Fruit fly (Drosophila melanogaster) whole organism, embryonic: ENCODE measurements around the gene Ada1-1.

ENCODE experiments used
- Ada2b ChIP-seq: fragments of 200-800 bp; sonication (Bioruptor generic); IDR thresholded peaks from 2 replicates; pipeline ENCODE4 v1.3.6; 2022; ENCODE audit warnings: missing biosample characterization, missing genetic modification characterization
- Aef1 ChIP-seq: fragments of 200-800 bp; sonication (Bioruptor generic); IDR thresholded peaks from 3 replicates; pipeline ENCODE4 v1.3.6; 2022; ENCODE audit warnings: missing biosample characterization, missing genetic modification characterization
- Awh ChIP-seq: fragments of 200-800 bp; sonication (Bioruptor generic); IDR thresholded peaks from 2 replicates; pipeline ENCODE4, ENCODE4 v1.3.6; 2022; ENCODE audit warnings: missing biosample characterization, missing genetic modification characterization
- CG11560 ChIP-seq: fragments of 200-800 bp; sonication (Bioruptor generic); IDR thresholded peaks from 3 replicates; pipeline ENCODE4 v1.3.6; 2022; ENCODE audit warnings: missing biosample characterization, missing genetic modification characterization
- CG11695 ChIP-seq: fragments of 200-800 bp; sonication (Bioruptor generic); IDR thresholded peaks from 3 replicates; pipeline ENCODE4 v1.3.6; 2022; ENCODE audit warnings: missing biosample characterization, missing genetic modification characterization
- CG11723 ChIP-seq: fragments of 200-800 bp; sonication (Bioruptor generic); optimal IDR thresholded peaks from 2 replicates; lab custom pipeline; 2017; ENCODE audit warnings: missing biosample characterization, mild to moderate bottlenecking, missing genetic modification characterization
- CG1603 ChIP-seq: fragments of 200-800 bp; sonication (Bioruptor generic); optimal IDR thresholded peaks from 2 replicates; lab custom pipeline; 2019; ENCODE audit warnings: missing biosample characterization, mild to moderate bottlenecking, missing genetic modification characterization, moderate library complexity
- CG16813 ChIP-seq: fragments of 200-800 bp; sonication (Bioruptor generic); IDR thresholded peaks from 3 replicates; pipeline ENCODE4 v1.3.6; 2022; ENCODE audit warnings: missing biosample characterization, missing genetic modification characterization; ENCODE audit not compliant: partially characterized antibody
- CG17186 ChIP-seq: fragments of 200-800 bp; sonication (Bioruptor generic); optimal IDR thresholded peaks from 3 replicates; lab custom pipeline; 2017; ENCODE audit warnings: missing biosample characterization, missing genetic modification reagents, missing genetic modification characterization
- CG17359 ChIP-seq: fragments of 200-800 bp; sonication (Bioruptor generic); optimal IDR thresholded peaks from 3 replicates; lab custom pipeline; 2018; ENCODE audit warnings: missing biosample characterization, mild to moderate bottlenecking, missing genetic modification characterization, moderate library complexity
- CG17802 ChIP-seq: fragments of 200-800 bp; sonication (Bioruptor generic); optimal IDR thresholded peaks from 2 replicates; lab custom pipeline; 2018; ENCODE audit warnings: missing biosample characterization, mild to moderate bottlenecking, missing genetic modification characterization, moderate library complexity
- CG3065 ChIP-seq: fragments of 200-800 bp; sonication (Bioruptor generic); optimal IDR thresholded peaks from 2 replicates; lab custom pipeline; 2016; ENCODE audit warnings: missing biosample characterization, missing genetic modification characterization
- CG4282 ChIP-seq: fragments of 200-800 bp; sonication (Bioruptor generic); optimal IDR thresholded peaks from 2 replicates; lab custom pipeline; 2016; ENCODE audit warnings: missing biosample characterization, missing genetic modification characterization
- CG43689 ChIP-seq: fragments of 200-800 bp; sonication (Bioruptor generic); IDR thresholded peaks from 2 replicates; pipeline ENCODE4 v1.3.6; 2022; ENCODE audit warnings: missing biosample characterization, missing genetic modification characterization
- CG4707 ChIP-seq: fragments of 200-800 bp; sonication (Bioruptor generic); optimal IDR thresholded peaks from 2 replicates; lab custom pipeline; 2018; ENCODE audit warnings: missing biosample characterization, mild to moderate bottlenecking, missing genetic modification characterization, moderate library complexity
- CG4730 ChIP-seq: fragments of 200-800 bp; sonication (Bioruptor generic); IDR thresholded peaks from 2 replicates; pipeline ENCODE4 v1.3.6; 2022; ENCODE audit warnings: missing biosample characterization, missing genetic modification characterization
- CG4820 ChIP-seq: fragments of 200-800 bp; sonication (Bioruptor generic); optimal IDR thresholded peaks from 3 replicates; lab custom pipeline; 2016; ENCODE audit warnings: missing biosample characterization, missing genetic modification characterization
- CG6765 ChIP-seq: fragments of 200-800 bp; sonication (Bioruptor generic); optimal IDR thresholded peaks from 3 replicates; lab custom pipeline; 2017; ENCODE audit warnings: missing biosample characterization, mild to moderate bottlenecking, missing genetic modification characterization
- CG8388 ChIP-seq: fragments of 200-800 bp; sonication (Bioruptor generic); optimal IDR thresholded peaks from 2 replicates; lab custom pipeline; 2019; ENCODE audit warnings: missing biosample characterization, mild to moderate bottlenecking, missing genetic modification characterization, moderate library complexity
- CG8478 ChIP-seq: fragments of >200 bp; optimal IDR thresholded peaks from 2 replicates; lab custom pipeline; 2018
- CTCF ChIP-seq: fragments of 200-800 bp; sonication (Bioruptor generic); optimal IDR thresholded peaks from 2 replicates; lab custom pipeline; 2017; ENCODE audit warnings: missing biosample characterization, mild to moderate bottlenecking, missing genetic modification characterization, moderate library complexity
- Doc2 ChIP-seq: fragments of 200-800 bp; sonication (Bioruptor generic); IDR thresholded peaks from 2 replicates; pipeline ENCODE4 v1.3.6; 2022; ENCODE audit warnings: missing biosample characterization, missing genetic modification characterization
- E2f2 ChIP-seq: fragments of 200-800 bp; sonication (Bioruptor generic); IDR thresholded peaks from 2 replicates; pipeline ENCODE4 v1.3.6; 2022; ENCODE audit warnings: missing biosample characterization, missing genetic modification characterization
- Ets97D ChIP-seq: fragments of 200-800 bp; sonication (Bioruptor generic); optimal IDR thresholded peaks from 3 replicates; lab custom pipeline; 2016; ENCODE audit warnings: missing biosample characterization, missing genetic modification characterization
- HmgD ChIP-seq: fragments of 200-800 bp; sonication (Bioruptor generic); optimal IDR thresholded peaks from 3 replicates; lab custom pipeline; 2016; ENCODE audit warnings: missing biosample characterization, missing genetic modification characterization
- NFAT ChIP-seq: fragments of 200-800 bp; sonication (Bioruptor generic); IDR thresholded peaks from 2 replicates; pipeline ENCODE4 v1.3.6; 2022; ENCODE audit warnings: missing biosample characterization, missing genetic modification characterization
- NfI ChIP-seq: fragments of 200-800 bp; sonication (Bioruptor generic); optimal IDR thresholded peaks from 3 replicates; lab custom pipeline; 2018; ENCODE audit warnings: missing biosample characterization, mild to moderate bottlenecking, missing genetic modification characterization, moderate library complexity
- Rx ChIP-seq: fragments of 200-800 bp; sonication (Bioruptor generic); IDR thresholded peaks from 2 replicates; pipeline ENCODE4 v1.3.6; 2022; ENCODE audit warnings: missing biosample characterization, missing genetic modification characterization
- Sox102F ChIP-seq: fragments of 200-800 bp; sonication (Bioruptor generic); optimal IDR thresholded peaks from 2 replicates; lab custom pipeline; 2018; ENCODE audit warnings: missing biosample characterization, mild to moderate bottlenecking, missing genetic modification characterization, moderate library complexity
- YL-1 ChIP-seq: fragments of 200-800 bp; sonication (Bioruptor generic); optimal IDR thresholded peaks from 3 replicates; lab custom pipeline; 2017; ENCODE audit warnings: missing biosample characterization, mild to moderate bottlenecking, missing genetic modification characterization
- br ChIP-seq: fragments of >200 bp; optimal IDR thresholded peaks from 2 replicates; lab custom pipeline; 2017
- dpn ChIP-seq, 2 experiments: fragments of 200-800 bp; sonication (Bioruptor generic); optimal IDR thresholded peaks; 3 replicates each; lab custom pipeline; 2016; ENCODE audit warnings: missing biosample characterization in 2 of 2, missing genetic modification characterization in 2 of 2
- emc ChIP-seq: fragments of 200-800 bp; sonication (Bioruptor generic); optimal IDR thresholded peaks from 2 replicates; lab custom pipeline; 2016; ENCODE audit warnings: missing biosample characterization, missing genetic modification characterization
- fd102C ChIP-seq: fragments of 200-800 bp; sonication (Bioruptor generic); optimal IDR thresholded peaks from 2 replicates; lab custom pipeline; 2018; ENCODE audit warnings: missing biosample characterization, mild to moderate bottlenecking, missing genetic modification characterization, moderate library complexity
- fu2 ChIP-seq: fragments of 200-800 bp; sonication (Bioruptor generic); optimal IDR thresholded peaks from 2 replicates; lab custom pipeline; 2016; ENCODE audit warnings: missing biosample characterization, missing genetic modification characterization
- gsb-n ChIP-seq: fragments of 200-800 bp; sonication (Bioruptor generic); optimal IDR thresholded peaks from 3 replicates; lab custom pipeline; 2018; ENCODE audit warnings: missing biosample characterization, mild to moderate bottlenecking, missing genetic modification characterization
- gt ChIP-seq: fragments of 200-800 bp; sonication (Bioruptor generic); IDR thresholded peaks from 2 replicates; pipeline ENCODE4 v1.3.6; 2022; ENCODE audit warnings: missing biosample characterization, missing genetic modification characterization
- insv ChIP-seq, 2 experiments: fragments of 200-800 bp; sonication (Bioruptor generic); optimal IDR thresholded peaks; 3 replicates each; lab custom pipeline; 2016 to 2018; ENCODE audit warnings: missing biosample characterization in 2 of 2, missing genetic modification characterization in 2 of 2
- kah ChIP-seq: fragments of 200-800 bp; sonication (Bioruptor generic); optimal IDR thresholded peaks from 2 replicates; lab custom pipeline; 2018; ENCODE audit warnings: missing biosample characterization, mild to moderate bottlenecking, missing genetic modification characterization
- kni ChIP-seq: fragments of 200-800 bp; sonication (Bioruptor generic); optimal IDR thresholded peaks from 3 replicates; lab custom pipeline; 2017; ENCODE audit warnings: mild to moderate bottlenecking, missing biosample characterization, missing genetic modification reagents, missing genetic modification characterization
- lola ChIP-seq, 3 experiments: fragments of >200 bp in 2 of 3; fragments of 200-800 bp in 1 of 3; sonication (Bioruptor generic) in 1 of 3; optimal IDR thresholded peaks; 2 replicates each; lab custom pipeline; 2017 to 2019; ENCODE audit warnings: missing biosample characterization in 3 of 3, missing genetic modification characterization in 3 of 3, mild to moderate bottlenecking in 1 of 3, moderate library complexity in 1 of 3
- otp ChIP-seq: fragments of 200-800 bp; sonication (Bioruptor generic); IDR thresholded peaks from 3 replicates; pipeline ENCODE4, ENCODE4 v1.3.6; 2022; ENCODE audit warnings: missing biosample characterization, missing genetic modification characterization
- pan ChIP-seq, 4 experiments: fragments of >200 bp in 3 of 4; fragments of 200-800 bp in 1 of 4; sonication (Bioruptor generic) in 1 of 4; optimal IDR thresholded peaks in 3 of 4; IDR thresholded peaks in 1 of 4; 2 replicates each; pipeline versions ENCODE4 v1.3.6 to Lab custom; 2017 to 2022; ENCODE audit warnings: missing biosample characterization in 2 of 4, missing genetic modification characterization in 2 of 4, mixed read lengths in 1 of 4
- tna ChIP-seq: fragments of 200-800 bp; sonication (Bioruptor generic); IDR thresholded peaks from 2 replicates; pipeline ENCODE4 v1.3.6; 2022; ENCODE audit warnings: missing biosample characterization, missing genetic modification characterization; ENCODE audit not compliant: partially characterized antibody
- trh ChIP-seq: fragments of 200-800 bp; sonication (Bioruptor generic); optimal IDR thresholded peaks from 2 replicates; lab custom pipeline; 2016; ENCODE audit warnings: missing biosample characterization, missing genetic modification characterization
- tx ChIP-seq: fragments of 200-800 bp; sonication (Bioruptor generic); optimal IDR thresholded peaks from 2 replicates; lab custom pipeline; 2016; ENCODE audit warnings: missing biosample characterization, missing genetic modification characterization
- vfl ChIP-seq: fragments of 200-800 bp; sonication (Bioruptor generic); optimal IDR thresholded peaks from 2 replicates; lab custom pipeline; 2016; ENCODE audit warnings: missing biosample characterization, missing genetic modification characterization
- wdn ChIP-seq: fragments of 200-800 bp; sonication (Bioruptor generic); IDR thresholded peaks from 2 replicates; pipeline ENCODE4 v1.3.6; 2022; ENCODE audit warnings: missing biosample characterization, missing genetic modification characterization
- wek ChIP-seq: fragments of 200-800 bp; sonication (Bioruptor generic); optimal IDR thresholded peaks from 3 replicates; lab custom pipeline; 2018; ENCODE audit warnings: missing biosample characterization, mild to moderate bottlenecking, missing genetic modification characterization, moderate library complexity
- wor ChIP-seq: fragments of 200-800 bp; sonication (Bioruptor generic); IDR thresholded peaks from 2 replicates; pipeline ENCODE4 v1.3.6; 2022; ENCODE audit warnings: missing biosample characterization, missing genetic modification characterization

Ada1-1 gene

dm6 chr2L:12002922-12003791, 6.5 kb downstream of the Ada1-1 start (continued):
- no peak for TF ChIP-seq Doc2
- no peak for TF ChIP-seq wdn (GFP tag; lab: Robert Waterston, UW)
- no peak for TF ChIP-seq lola (GFP tag; optimal IDR thresholded peaks at IDR 0.05; lab: Kevin White, UChicago)
- peak in 1 of 2 experiments; percentile 79 for TF ChIP-seq insv (GFP tag; optimal IDR thresholded peaks at IDR 0.05; lab: Kevin White, UChicago)
- TF ChIP-seq CG11560 (tag; lab: Robert Waterston, UW) = no peak
- peak; percentile 38 to 41 for TF ChIP-seq dpn (GFP tag; optimal IDR thresholded peaks at IDR 0.05; lab: Kevin White, UChicago)
- TF ChIP-seq pan (optimal IDR thresholded peaks at IDR 0.05; lab: Kevin White, UChicago) = no peak
- no peak for TF ChIP-seq pan (GFP tag; optimal IDR thresholded peaks at IDR 0.05 in 1 of 2, IDR thresholded peaks at IDR 0.05 in 1 of 2)
- TF ChIP-seq CG43689 (GFP tag; lab: Robert Waterston, UW) = no peak
- no peak for TF ChIP-seq trh (GFP tag; lab: Kevin White, UChicago)
- TF ChIP-seq NFAT (GFP tag; lab: Robert Waterston, UW) = no peak
- no peak for TF ChIP-seq Awh (GFP tag; lab: Robert Waterston, UW)
- TF ChIP-seq fu2 (GFP tag; lab: Kevin White, UChicago) = no peak
- TF ChIP-seq wor (GFP tag; lab: Robert Waterston, UW) = no peak
- TF ChIP-seq tna = no peak
- TF ChIP-seq otp (GFP tag; lab: Robert Waterston, UW) = no peak
- peak; percentile 13 for TF ChIP-seq CG4820 (GFP tag; lab: Kevin White, UChicago)
- no peak for TF ChIP-seq br (lab: Kevin White, UChicago)
- TF ChIP-seq CG4282 (GFP tag; lab: Kevin White, UChicago) = no peak
- TF ChIP-seq CG17359 (tag; lab: Kevin White, UChicago) = peak; percentile 19
- TF ChIP-seq CG8478 = no peak
- TF ChIP-seq CG6765 (GFP tag; lab: Kevin White, UChicago) = peak; percentile 15
- peak; percentile 82 for TF ChIP-seq kah
- no peak for TF ChIP-seq E2f2 (GFP tag; lab: Robert Waterston, UW)
- no peak for TF ChIP-seq Ada2b (GFP tag; lab: Robert Waterston, UW)
- no peak for TF ChIP-seq gt (GFP tag; lab: Robert Waterston, UW)
- no peak for TF ChIP-seq tx (GFP tag; lab: Kevin White, UChicago)
- TF ChIP-seq Sox102F (GFP tag; lab: Kevin White, UChicago) = peak; percentile 14
- peak; percentile 11 for TF ChIP-seq HmgD (GFP tag; lab: Kevin White, UChicago)
- TF ChIP-seq emc (GFP tag; lab: Kevin White, UChicago) = no peak
- peak; percentile 59 for TF ChIP-seq NfI (GFP tag; lab: Kevin White, UChicago)
- no peak for TF ChIP-seq CG16813 (GFP tag; lab: Robert Waterston, UW)
- TF ChIP-seq vfl (GFP tag; lab: Kevin White, UChicago) = no peak
- TF ChIP-seq kni (GFP tag; lab: Kevin White, UChicago) = peak; percentile 99
- no peak for TF ChIP-seq Aef1 (GFP tag; lab: Robert Waterston, UW)
- TF ChIP-seq CG17186 = no peak
- peak; percentile 25 for TF ChIP-seq CG8388
- no peak for TF ChIP-seq CG17802 (tag; lab: Kevin White, UChicago)
- TF ChIP-seq CTCF (GFP tag; lab: Kevin White, UChicago) = no peak
- peak; percentile 89 for TF ChIP-seq gsb-n (tag; lab: Kevin White, UChicago)
- peak; percentile 100 for TF ChIP-seq CG4707 (GFP tag; lab: Kevin White, UChicago)
- no peak for TF ChIP-seq CG11723 (GFP tag; lab: Kevin White, UChicago)
- no peak for TF ChIP-seq Rx
- peak; percentile 39 for TF ChIP-seq CG1603 (tag; lab: Kevin White, UChicago)
- no peak for TF ChIP-seq CG11695 (GFP tag; lab: Robert Waterston, UW)
- no peak for TF ChIP-seq CG4730 (GFP tag; lab: Robert Waterston, UW)
- no peak for TF ChIP-seq YL-1 (GFP tag; lab: Kevin White, UChicago)
- TF ChIP-seq Ets97D (GFP tag; lab: Kevin White, UChicago) = no peak
- peak; percentile 0 for TF ChIP-seq wek (GFP tag; lab: Kevin White, UChicago)
- peak; percentile 75 for TF ChIP-seq CG3065 (GFP tag; lab: Kevin White, UChicago)
- no peak for TF ChIP-seq fd102C (GFP tag; lab: Kevin White, UChicago)
